Worm (Caenorhabditis elegans) whole organism, young adult: Measurements from ENCODE around the gene C46C11.3.

Source experiments
- B0336.3 ChIP-seq: fragments of 200-800 bp; sonication (Bioruptor generic); IDR thresholded peaks from 2 replicates; pipeline ENCODE4 v1.3.6; 2022; ENCODE audit warnings: missing genetic modification characterization, missing compliant biosample characterization
- F39B2.1 ChIP-seq: fragments of 200-800 bp; sonication (Bioruptor generic); IDR thresholded peaks from 2 replicates; pipeline ENCODE4 v1.3.6; 2022; ENCODE audit warnings: missing genetic modification reagents, missing genetic modification characterization, missing compliant biosample characterization
- F57A8.1 ChIP-seq: fragments of 200-800 bp; sonication (Bioruptor generic); optimal IDR thresholded peaks from 2 replicates; lab custom pipeline; 2018; ENCODE audit warnings: mild to moderate bottlenecking, missing genetic modification characterization, moderate library complexity, missing compliant biosample characterization
- Y53G8AR.9 ChIP-seq: fragments of 200-800 bp; sonication (Bioruptor generic); conservative IDR thresholded peaks from 2 replicates; pipeline ENCODE4 v1.3.6; 2022; ENCODE audit warnings: missing genetic modification reagents, missing genetic modification characterization, missing compliant biosample characterization
- Y56A3A.18 ChIP-seq: fragments of 200-800 bp; sonication (Bioruptor generic); IDR thresholded peaks from 2 replicates; pipeline ENCODE4 v1.3.6; 2022; ENCODE audit warnings: missing genetic modification reagents, missing genetic modification characterization, missing compliant biosample characterization
- aptf-2 ChIP-seq: fragments of 200-800 bp; sonication (Bioruptor generic); conservative IDR thresholded peaks from 2 replicates; pipeline ENCODE4 v1.3.6; 2022; ENCODE audit warnings: missing genetic modification reagents, missing genetic modification characterization, missing compliant biosample characterization
- attf-3 ChIP-seq: fragments of 200-800 bp; sonication (Bioruptor generic); conservative IDR thresholded peaks from 2 replicates; pipeline ENCODE4 v1.3.6; 2022; ENCODE audit warnings: missing genetic modification reagents, missing genetic modification characterization, missing compliant biosample characterization
- bed-1 ChIP-seq: fragments of 200-800 bp; sonication (Bioruptor generic); IDR thresholded peaks from 2 replicates; pipeline ENCODE4 v1.3.6; 2022; ENCODE audit warnings: missing genetic modification reagents, missing genetic modification characterization, missing compliant biosample characterization
- ccch-3 ChIP-seq: fragments of 200-800 bp; sonication (Bioruptor generic); optimal IDR thresholded peaks from 2 replicates; lab custom pipeline; 2018; ENCODE audit warnings: mild to moderate bottlenecking, missing genetic modification characterization, missing compliant biosample characterization
- cebp-1 ChIP-seq, 2 experiments: fragments of 200-800 bp in 1 of 2; sonication (Bioruptor generic) in 1 of 2; sonication (generic microtip) in 1 of 2; IDR thresholded peaks in 1 of 2; optimal IDR thresholded peaks in 1 of 2; 2 replicates each; pipeline versions ENCODE4 v1.3.6 to Lab custom; 2017 to 2022; ENCODE audit warnings: missing compliant biosample characterization in 2 of 2, missing genetic modification characterization in 2 of 2, mild to moderate bottlenecking in 1 of 2, missing genetic modification reagents in 1 of 2, moderate library complexity in 1 of 2
- cebp-2 ChIP-seq: fragments of 200-800 bp; sonication (Bioruptor generic); IDR thresholded peaks from 2 replicates; pipeline ENCODE4 v1.3.6; 2022; ENCODE audit warnings: missing genetic modification characterization, missing compliant biosample characterization
- ceh-79 ChIP-seq: sonication (generic microtip); optimal IDR thresholded peaks from 2 replicates; lab custom pipeline; 2017; ENCODE audit warnings: mild to moderate bottlenecking, missing genetic modification characterization, missing compliant biosample characterization
- ceh-91 ChIP-seq: fragments of 200-800 bp; sonication (Bioruptor generic); IDR thresholded peaks from 2 replicates; pipeline ENCODE4 v1.3.6; 2022; ENCODE audit warnings: missing genetic modification reagents, missing genetic modification characterization, missing compliant biosample characterization
- efl-1 ChIP-seq: fragments of 150-350 bp; optimal IDR thresholded peaks from 2 replicates; lab custom pipeline; 2014; ENCODE audit warnings: missing biosample characterization, missing genetic modification reagents, missing genetic modification characterization
- ekl-4 ChIP-seq: fragments of 200-800 bp; sonication (Bioruptor generic); IDR thresholded peaks from 2 replicates; pipeline ENCODE4 v1.3.6; 2022; ENCODE audit warnings: missing genetic modification reagents, missing genetic modification characterization, missing compliant biosample characterization
- ets-4 ChIP-seq: fragments of 200-800 bp; sonication (Bioruptor generic); optimal IDR thresholded peaks from 2 replicates; lab custom pipeline; 2018; ENCODE audit warnings: mild to moderate bottlenecking, missing genetic modification characterization, missing compliant biosample characterization
- hlh-12 ChIP-seq: sonication (generic microtip); optimal IDR thresholded peaks from 2 replicates; lab custom pipeline; 2016; ENCODE audit warnings: missing genetic modification characterization, missing compliant biosample characterization
- hlh-26 ChIP-seq: fragments of 200-800 bp; sonication (Bioruptor generic); conservative IDR thresholded peaks from 2 replicates; pipeline ENCODE4 v1.3.6; 2022; ENCODE audit warnings: missing genetic modification reagents, missing genetic modification characterization, missing compliant biosample characterization
- hmg-20 ChIP-seq: fragments of 200-800 bp; sonication (Bioruptor generic); IDR thresholded peaks from 2 replicates; pipeline ENCODE4 v1.3.6; 2022; ENCODE audit warnings: missing genetic modification reagents, missing genetic modification characterization, missing compliant biosample characterization
- lin-40 ChIP-seq: sonication (generic microtip); optimal IDR thresholded peaks from 2 replicates; lab custom pipeline; 2016; ENCODE audit warnings: missing genetic modification characterization, mild to moderate bottlenecking, missing compliant biosample characterization, missing genotype, missing genetic modification reagents
- lin-54 ChIP-seq: fragments of 200-800 bp; sonication (Bioruptor generic); optimal IDR thresholded peaks from 2 replicates; lab custom pipeline; 2018; ENCODE audit warnings: mild to moderate bottlenecking, missing genetic modification characterization, missing compliant biosample characterization
- lir-1 ChIP-seq: fragments of 200-800 bp; sonication (Bioruptor generic); conservative IDR thresholded peaks from 2 replicates; pipeline ENCODE4 v1.3.6; 2022; ENCODE audit warnings: missing genetic modification reagents, missing genetic modification characterization, missing compliant biosample characterization
- lsy-27 ChIP-seq: sonication (generic microtip); optimal IDR thresholded peaks from 2 replicates; lab custom pipeline; 2017; ENCODE audit warnings: missing genetic modification characterization, mild to moderate bottlenecking, missing compliant biosample characterization, antibody characterized with exemption, missing genotype, borderline replicate concordance; ENCODE audit not compliant: insufficient read depth
- madf-8 ChIP-seq: fragments of 200-800 bp; sonication (Bioruptor generic); conservative IDR thresholded peaks from 2 replicates; pipeline ENCODE4 v1.3.6; 2022; ENCODE audit warnings: missing genetic modification reagents, missing genetic modification characterization, missing compliant biosample characterization
- mxl-1 ChIP-seq: sonication (generic microtip); optimal IDR thresholded peaks from 2 replicates; lab custom pipeline; 2016; ENCODE audit warnings: missing genetic modification characterization, missing compliant biosample characterization
- pbrm-1 ChIP-seq: fragments of 200-800 bp; sonication (Bioruptor generic); IDR thresholded peaks from 2 replicates; pipeline ENCODE4 v1.3.6; 2022; ENCODE audit warnings: missing genetic modification reagents, missing genetic modification characterization, missing compliant biosample characterization
- rcor-1 ChIP-seq: fragments of 200-800 bp; sonication (Bioruptor generic); IDR thresholded peaks from 2 replicates; pipeline ENCODE4 v1.3.6; 2022; ENCODE audit warnings: missing genetic modification reagents, missing genetic modification characterization, missing compliant biosample characterization
- sdz-38 ChIP-seq: sonication (generic microtip); optimal IDR thresholded peaks from 2 replicates; lab custom pipeline; 2016; ENCODE audit warnings: missing genotype, missing genetic modification characterization, missing compliant biosample characterization
- snpc-1.1 ChIP-seq: sonication (generic microtip); optimal IDR thresholded peaks from 2 replicates; lab custom pipeline; 2017; ENCODE audit warnings: missing genetic modification characterization, mild to moderate bottlenecking, missing compliant biosample characterization, antibody characterized with exemption, moderate library complexity, missing genotype, missing genetic modification reagents; ENCODE audit not compliant: insufficient read depth
- snpc-3.4 ChIP-seq: sonication (generic microtip); optimal IDR thresholded peaks from 2 replicates; lab custom pipeline; 2017; ENCODE audit warnings: missing genetic modification characterization, mild to moderate bottlenecking, missing compliant biosample characterization, antibody characterized with exemption, moderate library complexity, missing genotype, missing genetic modification reagents
- tbx-9 ChIP-seq: sonication (generic microtip); optimal IDR thresholded peaks from 2 replicates; lab custom pipeline; 2016; ENCODE audit warnings: borderline replicate concordance, missing genetic modification characterization, inconsistent platforms, missing compliant biosample characterization
- xnd-1 ChIP-seq: sonication (generic microtip); optimal IDR thresholded peaks from 2 replicates; lab custom pipeline; 2016; ENCODE audit warnings: missing genotype, missing genetic modification reagents, missing genetic modification characterization, missing compliant biosample characterization

C46C11.3 gene

DNA sequence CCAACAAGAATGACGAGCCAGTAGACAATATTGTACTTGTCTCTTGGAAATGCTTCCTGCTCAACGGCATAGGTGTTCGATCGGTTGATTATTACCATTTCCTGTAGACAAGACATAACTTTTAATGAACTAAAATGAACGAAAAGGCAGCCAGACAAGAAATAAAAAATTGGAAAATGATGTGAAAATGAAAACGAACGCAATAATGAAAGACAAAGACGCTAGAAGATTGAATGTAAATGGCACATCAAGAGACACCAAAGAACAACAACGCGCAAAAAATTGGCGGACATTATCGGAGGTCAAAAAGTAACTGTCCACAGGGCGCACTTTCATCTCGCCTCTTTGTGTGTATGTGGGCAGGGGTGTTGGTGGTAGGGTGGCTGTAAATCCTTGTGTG, 27.0 kb downstream of the C46C11.3 start, which contains the start of gene ent-5:
ent-5 (minus strand) TSS at position 101 of the 400 bp plus-strand sequence.
- TF ChIP-seq ceh-79 (tag; lab: Kevin White, UChicago) (no peak), efl-1 (GFP tag; lab: Kevin White, UChicago) (peak; percentile 33)

DNA sequence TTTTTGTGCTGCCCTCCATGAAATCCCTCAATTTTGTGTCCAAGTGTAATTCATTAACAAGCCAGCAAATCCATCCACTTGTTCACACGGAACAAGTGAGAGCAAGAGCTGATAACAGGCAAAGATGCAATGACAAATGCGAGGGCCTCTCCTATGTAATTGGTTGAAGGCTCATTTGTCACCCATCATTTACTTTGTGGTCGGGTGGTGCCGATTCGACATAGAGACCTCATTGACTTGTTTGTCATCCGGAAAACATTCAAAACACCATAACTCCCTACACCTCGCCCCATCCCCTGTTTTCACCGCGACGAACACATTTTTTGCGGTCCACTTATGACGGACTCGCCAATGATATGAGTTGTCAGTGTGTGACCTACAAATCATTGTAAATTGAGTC, 29.3 kb downstream of the C46C11.3 start:
- TF ChIP-seq Y56A3A.18 (GFP tag; lab: Robert Waterston, UW) (no peak), madf-8 (no peak), snpc-3.4 (tag; lab: Kevin White, UChicago) (no peak), ekl-4 (GFP tag; lab: Robert Waterston, UW) (no peak), bed-1 (GFP tag; lab: Robert Waterston, UW) (0 out of 2 replicates have a peak, but pooled peaks have one; percentile 55), lsy-27 (tag; lab: Kevin White, UChicago) (no peak)

DNA sequence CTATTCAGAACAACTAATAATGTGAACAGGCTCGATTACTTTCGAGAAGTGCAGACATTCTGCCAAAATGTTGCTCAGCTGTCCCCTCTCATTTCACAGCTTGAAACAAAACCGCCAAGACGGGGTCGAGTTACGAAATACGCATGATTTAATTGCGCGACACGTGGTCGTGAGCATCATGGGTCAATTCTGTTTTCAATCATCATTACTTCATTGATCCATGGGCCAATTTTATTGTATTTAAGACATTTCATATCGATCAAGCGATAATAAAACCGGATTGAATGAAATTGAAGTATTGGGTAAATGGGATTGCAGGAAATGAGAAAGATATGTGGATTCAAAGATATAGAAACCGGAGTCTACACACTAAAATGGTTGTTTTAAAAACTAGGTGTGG, 30.8 kb downstream of the C46C11.3 start:
- TF ChIP-seq F57A8.1 (GFP tag; lab: Kevin White, UChicago), result no peak
- TF ChIP-seq cebp-2 (GFP tag; lab: Robert Waterston, UW), result no peak
- TF ChIP-seq B0336.3 (GFP tag; lab: Robert Waterston, UW), result no peak
- TF ChIP-seq lin-40, result no peak
- TF ChIP-seq hmg-20, result no peak
- no peak for TF ChIP-seq hlh-26 (GFP tag; lab: Robert Waterston, UW)

DNA sequence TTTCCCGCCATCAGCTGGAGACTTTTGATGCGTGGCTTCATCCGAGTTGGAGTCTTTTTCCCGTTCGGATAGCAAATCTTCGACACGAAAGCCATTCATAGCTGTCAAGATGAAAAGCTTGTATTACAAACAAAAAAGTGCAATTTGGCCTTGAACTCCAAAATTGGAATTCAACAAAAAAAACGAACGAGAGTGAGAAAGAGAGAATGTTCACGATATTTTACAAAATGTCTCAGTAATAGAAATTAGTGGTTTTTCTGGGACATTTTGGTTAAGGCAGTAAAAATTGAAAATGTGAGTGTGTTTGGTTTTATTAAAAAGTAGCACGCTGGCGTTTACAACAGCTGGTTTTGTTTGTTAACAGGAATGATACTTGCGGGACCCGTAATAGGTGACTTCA, 31.9 kb downstream of the C46C11.3 start, which contains the start of gene ceh-1:
ceh-1 (minus strand) TSS at position 101 of the 400 bp plus-strand sequence.
- TF ChIP-seq hlh-12 (tag; lab: Kevin White, UChicago), result no peak
- TF ChIP-seq sdz-38 (tag; lab: Kevin White, UChicago), result no peak
- no peak for TF ChIP-seq cebp-1 (GFP tag; IDR thresholded peaks at IDR 0.05; lab: Robert Waterston, UW)
- no peak for TF ChIP-seq cebp-1 (tag; optimal IDR thresholded peaks at IDR 0.05; lab: Kevin White, UChicago)
- no peak for TF ChIP-seq aptf-2
- no peak for TF ChIP-seq lir-1 (GFP tag; lab: Robert Waterston, UW)
- no peak for TF ChIP-seq Y53G8AR.9 (GFP tag; lab: Robert Waterston, UW)

DNA sequence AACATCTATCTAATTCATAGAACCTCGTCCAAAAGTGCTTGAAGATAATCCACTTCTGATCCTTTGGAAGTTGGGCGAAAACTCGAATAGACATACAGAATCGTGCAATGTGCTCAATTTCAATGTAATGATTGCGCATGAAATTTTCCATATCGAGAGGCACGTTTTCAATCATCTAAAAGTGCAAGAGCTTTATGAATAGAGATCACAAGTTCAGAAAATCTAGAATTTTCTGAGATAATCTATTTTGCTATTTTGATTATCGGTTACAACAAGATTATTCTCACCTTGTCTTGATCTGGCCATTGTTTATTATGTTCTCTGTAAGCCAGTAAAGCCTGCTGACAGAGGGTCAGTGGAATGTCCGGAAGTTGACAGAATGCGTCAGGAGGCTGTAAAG, 35.5 kb downstream of the C46C11.3 start:
- TF ChIP-seq ets-4 (no peak), F39B2.1 (GFP tag; lab: Robert Waterston, UW) (no peak), attf-3 (GFP tag; lab: Robert Waterston, UW) (no peak), ccch-3 (no peak), rcor-1 (GFP tag; lab: Robert Waterston, UW) (no peak), lir-1 (GFP tag; lab: Robert Waterston, UW) (no peak), bed-1 (GFP tag; lab: Robert Waterston, UW) (no peak), lin-54 (no peak), snpc-1.1 (no peak), hlh-12 (tag; lab: Kevin White, UChicago) (no peak), mxl-1 (tag; lab: Kevin White, UChicago) (no peak), ceh-91 (GFP tag; lab: Robert Waterston, UW) (no peak), pbrm-1 (GFP tag; lab: Robert Waterston, UW) (no peak), xnd-1 (tag; lab: Kevin White, UChicago) (no peak), tbx-9 (tag; lab: Kevin White, UChicago) (no peak)
- TF ChIP-seq, all 124 proteins: peak for 0
